Worm (Caenorhabditis elegans): ENCODE measurements around the gene heri-1.

DNA sequence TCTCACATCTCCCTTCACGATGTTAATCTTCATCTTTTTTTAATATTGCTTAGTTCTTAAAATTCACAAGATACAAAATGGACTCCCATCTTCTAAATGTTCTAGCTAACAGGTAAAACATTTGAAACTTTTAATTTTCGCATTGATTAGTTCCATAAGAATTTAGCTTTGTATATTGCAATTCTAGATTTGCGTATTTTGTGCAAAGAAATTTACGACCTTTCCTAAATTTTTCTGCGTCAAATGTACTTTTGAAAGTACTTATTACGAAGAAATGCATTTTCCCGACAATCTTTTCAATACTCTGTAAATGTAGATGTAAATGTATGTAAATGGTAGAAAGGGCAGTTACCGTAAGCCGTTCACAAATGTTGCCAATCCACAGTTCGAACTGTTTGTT is 9.0 kb downstream of the heri-1 start:
- TF ChIP-seq scrt-1 (GFP tag; IDR thresholded peaks at IDR 0.05) = no peak
- no peak for TF ChIP-seq flt-1 (GFP tag; IDR thresholded peaks at IDR 0.05)
- no peak for TF ChIP-seq hnd-1 (tag; optimal IDR thresholded peaks at IDR 0.05)
- no peak for TF ChIP-seq B0310.2 (tag; optimal IDR thresholded peaks at IDR 0.05)
- no peak for TF ChIP-seq ets-7 (tag; optimal IDR thresholded peaks at IDR 0.05)
- no peak for TF ChIP-seq hmbx-1 (tag; optimal IDR thresholded peaks at IDR 0.05)
- no peak for TF ChIP-seq tra-4 (tag; optimal IDR thresholded peaks at IDR 0.05)
- TF ChIP-seq F13C5.2 (tag; optimal IDR thresholded peaks at IDR 0.05) = no peak
- no peak for TF ChIP-seq tbx-11 (GFP tag; IDR thresholded peaks at IDR 0.05)
- TF ChIP-seq ama-1 (optimal IDR thresholded peaks at IDR 0.05) = no peak
- TF ChIP-seq tbx-37 (GFP tag; conservative IDR thresholded peaks at IDR 0.05) = no peak
- TF ChIP-seq ceh-36 (tag; optimal IDR thresholded peaks at IDR 0.05) = no peak
- TF ChIP-seq sea-1 (GFP tag; conservative IDR thresholded peaks at IDR 0.05) = no peak

All from whole organism, early embryonic.